Fruit fly (Drosophila melanogaster) S2 (cell line): ENCODE results near the gene Ssl2.

Source experiments
- CG8478 ChIP-seq: fragments of >200 bp; optimal IDR thresholded peaks from 2 replicates; lab custom pipeline; 2018
- CTCF ChIP-seq, 2 experiments: fragments of >200 bp; optimal IDR thresholded peaks; 2 replicates each; lab custom pipeline; 2018

DNA sequence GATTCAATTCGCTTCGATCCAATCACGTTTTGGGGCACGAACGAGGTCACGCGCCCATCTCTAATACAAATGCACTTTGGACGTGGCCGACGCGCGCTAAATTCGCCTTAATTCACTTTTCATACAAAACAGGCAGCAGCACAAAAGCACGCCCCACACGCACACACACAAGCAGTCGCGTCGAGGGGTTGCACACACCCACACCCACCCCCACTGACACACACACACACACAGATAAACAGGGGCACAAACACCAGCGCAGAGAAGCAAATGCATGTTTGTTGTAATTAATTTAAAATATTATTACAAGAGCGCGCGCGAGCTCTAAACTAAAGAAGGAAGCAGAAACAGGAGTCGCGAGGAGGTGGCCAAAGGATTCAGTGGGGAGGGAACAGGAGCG lies 43.1 kb downstream of the Ssl2 start:
- no peak for TF ChIP-seq CG8478
- TF ChIP-seq CTCF (optimal IDR thresholded peaks at IDR 0.05; lab: Kevin White, UChicago), result no peak
